Worm (Caenorhabditis elegans): Measurements from ENCODE around the gene ugt-12.

Gene ugt-12

DNA sequence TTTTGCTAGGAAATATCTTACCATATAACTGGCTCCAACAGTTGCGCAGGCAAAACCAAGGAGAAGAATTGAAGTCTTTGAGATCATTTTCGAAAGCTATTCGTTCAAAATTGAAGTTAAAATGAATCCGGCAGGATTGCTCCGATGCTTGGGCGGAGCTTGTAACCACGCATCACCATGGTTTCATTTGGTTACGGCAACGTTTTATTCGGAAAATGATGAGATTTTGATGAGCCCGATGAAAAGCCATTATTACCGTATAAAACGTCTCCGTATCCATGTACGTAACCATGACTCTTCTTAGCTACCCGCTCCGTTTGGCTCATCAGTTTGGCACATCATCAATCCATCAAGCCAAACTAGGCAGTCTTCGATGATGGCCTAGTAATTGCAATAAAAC lies 48.2 kb downstream of the ugt-12 start, which contains the start of gene cwp-1:
TSS of gene cwp-1 (minus strand) at position 101 of the 400 bp plus-strand sequence.
- no peak for TF ChIP-seq ZK546.5 (tag; optimal IDR thresholded peaks at IDR 0.05)
- no peak for TF ChIP-seq nhr-76 (tag; optimal IDR thresholded peaks at IDR 0.05)
- no peak for TF ChIP-seq tbx-2 (tag; optimal IDR thresholded peaks at IDR 0.05)
- no peak for TF ChIP-seq unc-62 (GFP tag; optimal IDR thresholded peaks at IDR 0.05)
- TF ChIP-seq nfya-1 (tag; optimal IDR thresholded peaks at IDR 0.05; ENCODE audit: insufficient read depth) = no peak
- no peak for TF ChIP-seq hmg-11 (tag; optimal IDR thresholded peaks at IDR 0.05)

DNA sequence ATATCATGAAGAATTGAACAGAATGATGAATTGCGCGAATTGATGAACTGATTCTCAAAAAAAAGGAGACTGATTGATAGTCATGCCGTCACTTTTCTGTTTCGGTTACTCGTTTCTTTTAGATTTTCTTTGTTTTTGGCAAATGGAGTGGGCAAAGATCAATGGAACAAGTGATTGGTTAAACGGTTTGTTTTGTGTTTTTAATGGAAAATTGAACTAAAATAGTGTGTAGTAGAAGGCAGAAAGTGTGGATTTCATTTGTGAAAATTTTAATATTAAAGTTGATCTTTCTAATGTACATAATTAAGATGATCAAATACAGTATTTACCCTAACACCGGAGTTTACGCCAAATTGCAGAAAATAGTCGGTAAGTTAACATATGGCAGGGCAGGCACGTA lies 49.5 kb downstream of the ugt-12 start, which contains the start of gene nas-9:
TSS of gene nas-9 (minus strand) at position 101 of the 400 bp plus-strand sequence.
- TF ChIP-seq nhr-77 (tag; optimal IDR thresholded peaks at IDR 0.05) (no peak), unc-39 (tag; optimal IDR thresholded peaks at IDR 0.05) (no peak), ceh-9 (tag; optimal IDR thresholded peaks at IDR 0.05) (no peak), ceh-82 (tag; optimal IDR thresholded peaks at IDR 0.05) (no peak), mml-1 (tag; optimal IDR thresholded peaks at IDR 0.05) (no peak), nhr-23 (tag; optimal IDR thresholded peaks at IDR 0.05) (no peak), nhr-11 (tag; optimal IDR thresholded peaks at IDR 0.05) (no peak), nhr-12 (tag; optimal IDR thresholded peaks at IDR 0.05) (no peak)
